Fruit fly (Drosophila melanogaster) whole organism, embryonic: ENCODE data around the gene Antp.

ENCODE experiments used
- Adf1 ChIP-seq: fragments of 200-800 bp; sonication (Bioruptor generic); IDR thresholded peaks from 2 replicates; pipeline ENCODE4 v1.3.6; 2022; ENCODE audit warnings: missing biosample characterization, missing genetic modification characterization
- Awh ChIP-seq: fragments of 200-800 bp; sonication (Bioruptor generic); IDR thresholded peaks from 2 replicates; pipeline ENCODE4, ENCODE4 v1.3.6; 2022; ENCODE audit warnings: missing biosample characterization, missing genetic modification characterization
- B-H2 ChIP-seq: fragments of 200-800 bp; sonication (Bioruptor generic); optimal IDR thresholded peaks from 2 replicates; lab custom pipeline; 2018; ENCODE audit warnings: missing biosample characterization, mild to moderate bottlenecking, missing genetic modification characterization
- CG10267 ChIP-seq: fragments of 200-800 bp; sonication (Bioruptor generic); optimal IDR thresholded peaks from 2 replicates; lab custom pipeline; 2018; ENCODE audit warnings: missing biosample characterization, mild to moderate bottlenecking, missing genetic modification characterization, moderate library complexity
- CG10431 ChIP-seq: fragments of 200-800 bp; sonication (Bioruptor generic); optimal IDR thresholded peaks from 3 replicates; lab custom pipeline; 2018; ENCODE audit warnings: missing biosample characterization, mild to moderate bottlenecking, missing genetic modification characterization
- CG10654 ChIP-seq: fragments of 200-800 bp; sonication (Bioruptor generic); optimal IDR thresholded peaks from 2 replicates; lab custom pipeline; 2016; ENCODE audit warnings: missing biosample characterization, missing genetic modification characterization
- CG11247 ChIP-seq: fragments of 200-800 bp; sonication (Bioruptor generic); IDR thresholded peaks from 2 replicates; pipeline ENCODE4 v1.3.6; 2022; ENCODE audit warnings: missing biosample characterization, missing genetic modification characterization
- CG12236 ChIP-seq: fragments of 200-800 bp; sonication (Bioruptor generic); optimal IDR thresholded peaks from 2 replicates; lab custom pipeline; 2016; ENCODE audit warnings: missing biosample characterization, missing genetic modification characterization
- CG12769 ChIP-seq: fragments of 200-800 bp; sonication (Bioruptor generic); optimal IDR thresholded peaks from 2 replicates; lab custom pipeline; 2019; ENCODE audit warnings: missing biosample characterization, mild to moderate bottlenecking, missing genetic modification characterization, moderate library complexity
- CG15479 ChIP-seq: fragments of 200-800 bp; sonication (Bioruptor generic); optimal IDR thresholded peaks from 3 replicates; lab custom pipeline; 2019; ENCODE audit warnings: missing biosample characterization, mild to moderate bottlenecking, missing genetic modification characterization, moderate library complexity
- CG17829 ChIP-seq: fragments of 200-800 bp; optimal IDR thresholded peaks from 2 replicates; lab custom pipeline; 2019; ENCODE audit warnings: missing biosample characterization, mild to moderate bottlenecking, missing genetic modification characterization, moderate library complexity
- CG31365 ChIP-seq: fragments of 200-800 bp; sonication (Bioruptor generic); optimal IDR thresholded peaks from 2 replicates; lab custom pipeline; 2018; ENCODE audit warnings: missing biosample characterization, mild to moderate bottlenecking, missing genetic modification characterization
- CG32767 ChIP-seq: fragments of 200-800 bp; sonication (Bioruptor generic); IDR thresholded peaks from 2 replicates; pipeline ENCODE4 v1.3.6; 2022; ENCODE audit warnings: missing biosample characterization, missing genetic modification characterization
- CG4360 ChIP-seq: fragments of 200-800 bp; sonication (Bioruptor generic); IDR thresholded peaks from 2 replicates; pipeline ENCODE4 v1.3.6; 2022; ENCODE audit warnings: missing biosample characterization, missing genetic modification characterization
- CG8290 ChIP-seq, 3 experiments: fragments of 200-800 bp; sonication (Bioruptor generic); optimal IDR thresholded peaks; 2 replicates each; lab custom pipeline; 2016 to 2019; ENCODE audit warnings: missing biosample characterization in 3 of 3, missing genetic modification characterization in 3 of 3, mild to moderate bottlenecking in 2 of 3, moderate library complexity in 1 of 3
- CHES-1-like ChIP-seq: fragments of 200-800 bp; sonication (Bioruptor generic); optimal IDR thresholded peaks from 2 replicates; lab custom pipeline; 2016; ENCODE audit warnings: missing biosample characterization, missing genetic modification characterization
- CkIIα-i1 ChIP-seq: fragments of 200-800 bp; sonication (Bioruptor generic); IDR thresholded peaks from 2 replicates; pipeline ENCODE4 v1.3.6; 2022; ENCODE audit warnings: missing biosample characterization, missing genetic modification characterization
- D ChIP-seq, 2 experiments: fragments of 200-800 bp in 1 of 2; fragments of >200 bp in 1 of 2; sonication (Bioruptor generic) in 1 of 2; optimal IDR thresholded peaks; 2 replicates in 1 of 2; 3 replicates in 1 of 2; lab custom pipeline; 2017; ENCODE audit warnings: mild to moderate bottlenecking in 1 of 2, missing biosample characterization in 1 of 2, missing genetic modification characterization in 1 of 2, missing genetic modification reagents in 1 of 2
- Dfd ChIP-seq, 2 experiments: fragments of >200 bp; optimal IDR thresholded peaks; 2 replicates each; lab custom pipeline; 2017; ENCODE audit warnings: missing biosample characterization in 2 of 2, missing genetic modification characterization in 2 of 2
- E2f1 ChIP-seq: fragments of 200-800 bp; sonication (Bioruptor generic); IDR thresholded peaks from 2 replicates; pipeline ENCODE4 v1.3.6; 2022; ENCODE audit warnings: missing biosample characterization, missing genetic modification characterization
- Optix ChIP-seq: fragments of 200-800 bp; sonication (Bioruptor generic); IDR thresholded peaks from 3 replicates; pipeline ENCODE4 v1.3.6; 2022; ENCODE audit warnings: missing biosample characterization, missing genetic modification characterization
- Scr ChIP-seq: fragments of 200-800 bp; sonication (Bioruptor generic); IDR thresholded peaks from 2 replicates; pipeline ENCODE4 v1.3.6; 2022; ENCODE audit warnings: missing biosample characterization, missing genetic modification characterization; ENCODE audit not compliant: partially characterized antibody
- Side ChIP-seq: fragments of 200-800 bp; sonication (Bioruptor generic); optimal IDR thresholded peaks from 2 replicates; lab custom pipeline; 2016; ENCODE audit warnings: missing biosample characterization, missing genetic modification characterization
- Sry-δ ChIP-seq: fragments of 200-800 bp; sonication (Bioruptor generic); optimal IDR thresholded peaks from 2 replicates; lab custom pipeline; 2016; ENCODE audit warnings: missing biosample characterization, missing genetic modification characterization
- Usf ChIP-seq: fragments of 200-800 bp; sonication (Bioruptor generic); optimal IDR thresholded peaks from 2 replicates; lab custom pipeline; 2017; ENCODE audit warnings: missing genotype, missing biosample characterization, missing genetic modification characterization
- Xrp1 ChIP-seq: fragments of 200-800 bp; sonication (Bioruptor generic); IDR thresholded peaks from 2 replicates; pipeline ENCODE4 v1.3.6; 2022; ENCODE audit warnings: missing biosample characterization, missing genetic modification characterization
- cad ChIP-seq: fragments of >200 bp; optimal IDR thresholded peaks from 2 replicates; lab custom pipeline; 2017; ENCODE audit warnings: missing biosample characterization, missing genetic modification characterization
- cg ChIP-seq: fragments of 200-800 bp; sonication (Bioruptor generic); optimal IDR thresholded peaks from 3 replicates; lab custom pipeline; 2019; ENCODE audit warnings: missing biosample characterization, mild to moderate bottlenecking, missing genetic modification characterization, moderate library complexity
- corto ChIP-seq: fragments of 200-800 bp; sonication (Bioruptor generic); optimal IDR thresholded peaks from 2 replicates; lab custom pipeline; 2016; ENCODE audit warnings: missing biosample characterization, mild to moderate bottlenecking, missing genetic modification characterization, moderate library complexity
- esg ChIP-seq: fragments of 200-800 bp; sonication (Bioruptor generic); conservative IDR thresholded peaks from 2 replicates; pipeline ENCODE4 v1.3.6; 2022; ENCODE audit warnings: missing biosample characterization, missing genetic modification characterization
- gt ChIP-seq: fragments of 200-800 bp; sonication (Bioruptor generic); IDR thresholded peaks from 2 replicates; pipeline ENCODE4 v1.3.6; 2022; ENCODE audit warnings: missing biosample characterization, missing genetic modification characterization
- her ChIP-seq: fragments of 200-800 bp; sonication (Bioruptor generic); optimal IDR thresholded peaks from 2 replicates; lab custom pipeline; 2016; ENCODE audit warnings: missing biosample characterization, missing genetic modification characterization
- hkb ChIP-seq, 2 experiments: fragments of 200-800 bp in 1 of 2; fragments of >200 bp in 1 of 2; sonication (Bioruptor generic) in 1 of 2; IDR thresholded peaks in 1 of 2; optimal IDR thresholded peaks in 1 of 2; 2 replicates each; pipeline versions ENCODE4 v1.3.6 to Lab custom; 2017 to 2022; ENCODE audit warnings: missing biosample characterization in 1 of 2, missing genetic modification characterization in 1 of 2
- lbe ChIP-seq: fragments of 200-800 bp; sonication (Bioruptor generic); optimal IDR thresholded peaks from 2 replicates; lab custom pipeline; 2016; ENCODE audit warnings: missing biosample characterization, mild to moderate bottlenecking, missing genetic modification characterization
- mld ChIP-seq: fragments of 200-800 bp; sonication (Bioruptor generic); IDR thresholded peaks from 3 replicates; pipeline ENCODE4 v1.3.6; 2022; ENCODE audit warnings: missing biosample characterization, missing genetic modification characterization; ENCODE audit not compliant: partially characterized antibody
- nerfin-1 ChIP-seq: fragments of 200-800 bp; sonication (Bioruptor generic); optimal IDR thresholded peaks from 3 replicates; lab custom pipeline; 2019; ENCODE audit warnings: missing biosample characterization, mild to moderate bottlenecking, missing genetic modification characterization, moderate library complexity
- nmo ChIP-seq: fragments of 200-800 bp; sonication (Bioruptor generic); optimal IDR thresholded peaks from 2 replicates; lab custom pipeline; 2018; ENCODE audit warnings: missing biosample characterization, mild to moderate bottlenecking, missing genetic modification characterization, moderate library complexity
- rib ChIP-seq: fragments of 200-800 bp; sonication (Bioruptor generic); IDR thresholded peaks from 2 replicates; pipeline ENCODE4 v1.3.6; 2022; ENCODE audit warnings: missing biosample characterization, missing genetic modification characterization
- slp2 ChIP-seq: fragments of 200-800 bp; sonication (Bioruptor generic); optimal IDR thresholded peaks from 2 replicates; lab custom pipeline; 2016; ENCODE audit warnings: missing biosample characterization, missing genetic modification characterization
- sna ChIP-seq: fragments of 200-800 bp; sonication (Bioruptor generic); IDR thresholded peaks from 2 replicates; pipeline ENCODE4 v1.3.6; 2022; ENCODE audit warnings: missing biosample characterization, missing genetic modification characterization; ENCODE audit not compliant: partially characterized antibody
- vvl ChIP-seq: fragments of 200-800 bp; sonication (Bioruptor generic); IDR thresholded peaks from 2 replicates; pipeline ENCODE4 v1.3.6; 2022; ENCODE audit warnings: missing biosample characterization, missing genetic modification characterization
- zen ChIP-seq: fragments of 200-800 bp; sonication (Bioruptor generic); optimal IDR thresholded peaks from 3 replicates; lab custom pipeline; 2018; ENCODE audit warnings: missing biosample characterization, mild to moderate bottlenecking, missing genetic modification characterization, moderate library complexity

The Antp gene

DNA sequence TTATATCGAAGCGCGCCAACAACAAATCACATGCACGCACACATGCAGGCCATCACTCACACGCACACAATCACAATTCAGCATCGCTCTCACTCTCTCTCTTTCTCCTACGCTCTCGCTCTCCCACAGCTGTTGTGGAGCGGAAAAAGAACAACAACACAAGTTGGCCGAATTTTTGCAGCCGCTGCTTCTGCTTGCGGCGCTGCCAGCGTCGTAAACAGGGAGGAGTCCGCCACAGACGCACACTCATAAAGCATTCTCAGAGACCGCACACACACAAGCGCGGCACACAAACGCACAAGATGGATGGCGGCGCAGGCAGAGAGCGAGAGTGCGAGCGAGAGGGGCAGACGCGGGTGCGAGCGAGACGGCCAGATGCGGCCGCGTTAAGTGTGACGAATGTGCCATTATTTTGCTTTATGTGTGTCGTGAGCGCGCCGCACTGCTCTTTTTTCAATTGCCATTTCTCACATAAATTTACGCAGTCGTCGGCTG lies 1.7 kb upstream of the Antp start (continued):
- TF ChIP-seq Scr (GFP tag; lab: Robert Waterston, UW) (no peak; the same call in 1 of the 2 replicates), vvl (GFP tag; lab: Robert Waterston, UW) (peak; percentile 63; the same call in 1 of the 2 replicates), her (no peak), Xrp1 (GFP tag; lab: Robert Waterston, UW) (no peak), CkIIα-i1 (GFP tag; lab: Robert Waterston, UW) (no peak), Sry-δ (no peak), CG12236 (GFP tag; lab: Kevin White, UChicago) (no peak), Dfd (GFP tag; optimal IDR thresholded peaks at IDR 0.05; lab: Kevin White, UChicago) (no peak), Side (GFP tag; lab: Kevin White, UChicago) (no peak), hkb (optimal IDR thresholded peaks at IDR 0.05; lab: Kevin White, UChicago) (no peak), hkb (GFP tag; IDR thresholded peaks at IDR 0.05; lab: Robert Waterston, UW) (no peak), gt (GFP tag; lab: Robert Waterston, UW) (no peak), nerfin-1 (tag; lab: Kevin White, UChicago) (peak; percentile 51), B-H2 (no peak), mld (no peak), rib (peak; percentile 93), Awh (no peak), CG12769 (tag; lab: Kevin White, UChicago) (peak; percentile 6), slp2 (GFP tag; lab: Kevin White, UChicago) (no peak), lbe (GFP tag; lab: Kevin White, UChicago) (no peak), sna (peak; percentile 72), CG8290 (GFP tag; optimal IDR thresholded peaks at IDR 0.05; lab: Kevin White, UChicago) (no peak), CG8290 (tag; optimal IDR thresholded peaks at IDR 0.05; lab: Kevin White, UChicago) (peak in 1 of 2 experiments; percentile 3), CG31365 (no peak), esg (GFP tag; lab: Robert Waterston, UW) (no peak), Adf1 (GFP tag; lab: Robert Waterston, UW) (peak; percentile 100), CG10654 (GFP tag; lab: Kevin White, UChicago) (no peak), CG10267 (no peak), zen (tag; lab: Kevin White, UChicago) (peak; percentile 70), CG17829 (tag; lab: Kevin White, UChicago) (peak; percentile 41), CG32767 (0 out of 2 replicates have a peak, but pooled peaks have one; percentile 21), Usf (GFP tag; lab: Kevin White, UChicago) (no peak), nmo (GFP tag; lab: Kevin White, UChicago) (peak; percentile 66), CG10431 (GFP tag; lab: Kevin White, UChicago) (no peak), corto (GFP tag; lab: Kevin White, UChicago) (no peak), E2f1 (GFP tag; lab: Robert Waterston, UW) (no peak)

dm6 chr3R:6996926-6997325 lies 2.1 kb downstream of the Antp start:
- no peak for TF ChIP-seq Optix
- no peak for TF ChIP-seq CHES-1-like (GFP tag; lab: Kevin White, UChicago)
- TF ChIP-seq CG11247 (GFP tag; lab: Robert Waterston, UW) = no peak
- TF ChIP-seq cg (GFP tag; lab: Kevin White, UChicago) = peak; percentile 36
- peak; percentile 65 for TF ChIP-seq CG4360 (GFP tag; lab: Robert Waterston, UW)
- TF ChIP-seq D (optimal IDR thresholded peaks at IDR 0.05; lab: Kevin White, UChicago) = peak; percentile 80
- TF ChIP-seq D (GFP tag; optimal IDR thresholded peaks at IDR 0.05; lab: Kevin White, UChicago) = no peak
- TF ChIP-seq CG15479 (GFP tag; lab: Kevin White, UChicago) = peak; percentile 65
- TF ChIP-seq cad (GFP tag; lab: Kevin White, UChicago) = peak; percentile 6
- TF ChIP-seq, all 482 proteins: peak for 5
